Worm (Caenorhabditis elegans) whole organism, early embryonic: ENCODE data around the gene srw-43.

Experiments used
- B0310.2 ChIP-seq: sonication (generic microtip); optimal IDR thresholded peaks from 2 replicates; lab custom pipeline; 2016; ENCODE audit warnings: mild to moderate bottlenecking, missing genetic modification characterization, missing compliant biosample characterization
- F13C5.2 ChIP-seq: sonication (generic microtip); optimal IDR thresholded peaks from 2 replicates; lab custom pipeline; 2017; ENCODE audit warnings: mild to moderate bottlenecking, missing genetic modification characterization, inconsistent platforms, missing compliant biosample characterization
- aly-1 ChIP-seq: sonication (generic microtip); optimal IDR thresholded peaks from 2 replicates; lab custom pipeline; 2016; ENCODE audit warnings: missing genetic modification characterization, missing compliant biosample characterization
- ama-1 ChIP-seq: fragments of 150-350 bp; optimal IDR thresholded peaks from 2 replicates; lab custom pipeline; 2014
- ceh-13 ChIP-seq: fragments of 200-800 bp; sonication (Bioruptor generic); optimal IDR thresholded peaks from 2 replicates; lab custom pipeline; 2018; ENCODE audit warnings: mild to moderate bottlenecking, missing genetic modification characterization, missing compliant biosample characterization
- ceh-36 ChIP-seq: sonication (generic microtip); optimal IDR thresholded peaks from 2 replicates; lab custom pipeline; 2016; ENCODE audit warnings: missing genetic modification characterization, inconsistent platforms, missing compliant biosample characterization
- ets-7 ChIP-seq: sonication (generic microtip); optimal IDR thresholded peaks from 2 replicates; lab custom pipeline; 2016; ENCODE audit warnings: missing genotype, missing genetic modification characterization, missing compliant biosample characterization
- flt-1 ChIP-seq: fragments of 200-800 bp; sonication (Bioruptor generic); IDR thresholded peaks from 2 replicates; pipeline ENCODE4 v1.3.6; 2022; ENCODE audit warnings: missing genetic modification characterization, missing compliant biosample characterization
- hmbx-1 ChIP-seq: sonication (generic microtip); optimal IDR thresholded peaks from 2 replicates; lab custom pipeline; 2016; ENCODE audit warnings: mild to moderate bottlenecking, missing genetic modification characterization, missing compliant biosample characterization
- hmg-4 ChIP-seq: fragments of 200-800 bp; sonication (Bioruptor generic); optimal IDR thresholded peaks from 2 replicates; lab custom pipeline; 2018; ENCODE audit warnings: mild to moderate bottlenecking, missing genetic modification characterization, missing compliant biosample characterization
- pes-1 ChIP-seq: fragments of 200-800 bp; sonication (Bioruptor generic); IDR thresholded peaks from 2 replicates; pipeline ENCODE4 v1.3.6; 2022; ENCODE audit warnings: missing genetic modification reagents, missing genetic modification characterization, missing compliant biosample characterization
- sea-1 ChIP-seq: fragments of 200-800 bp; sonication (Bioruptor generic); conservative IDR thresholded peaks from 2 replicates; pipeline ENCODE4 v1.3.6; 2022; ENCODE audit warnings: missing genetic modification characterization, missing compliant biosample characterization
- tbx-37 ChIP-seq: fragments of 200-800 bp; sonication (Bioruptor generic); conservative IDR thresholded peaks from 2 replicates; pipeline ENCODE4 v1.3.6; 2022; ENCODE audit warnings: missing genetic modification reagents, missing genetic modification characterization, missing compliant biosample characterization

ce11 chrV:16716574-16716973 is 30.7 kb downstream of the srw-43 start, which contains the start of gene srh-137:
- TF ChIP-seq ama-1 (no peak), aly-1 (tag; lab: Kevin White, UChicago) (no peak), ceh-36 (tag; lab: Kevin White, UChicago) (no peak), F13C5.2 (tag; lab: Kevin White, UChicago) (no peak), hmg-4 (GFP tag; lab: Kevin White, UChicago) (no peak), ceh-13 (GFP tag; lab: Kevin White, UChicago) (no peak), tbx-37 (GFP tag; lab: Robert Waterston, UW) (no peak), B0310.2 (tag; lab: Kevin White, UChicago) (no peak), pes-1 (no peak), sea-1 (GFP tag; lab: Robert Waterston, UW) (no peak), ets-7 (no peak), hmbx-1 (tag; lab: Kevin White, UChicago) (no peak), flt-1 (GFP tag; lab: Robert Waterston, UW) (no peak)
